Worm (Caenorhabditis elegans) whole organism, L1 larva: ENCODE data around the gene spp-13.

ENCODE experiments used
- C04F5.9 ChIP-seq: sonication (generic microtip); optimal IDR thresholded peaks from 2 replicates; lab custom pipeline; 2016; ENCODE audit warnings: missing genetic modification characterization, missing compliant biosample characterization
- C16A3.4 ChIP-seq: fragments of 150-350 bp; optimal IDR thresholded peaks from 2 replicates; lab custom pipeline; 2014; ENCODE audit warnings: missing biosample characterization, missing genetic modification characterization
- C34B4.2 ChIP-seq: sonication (generic microtip); optimal IDR thresholded peaks from 2 replicates; lab custom pipeline; 2017; ENCODE audit warnings: mild to moderate bottlenecking, missing genetic modification characterization, missing compliant biosample characterization
- aha-1 ChIP-seq: fragments of 150-350 bp; optimal IDR thresholded peaks from 2 replicates; lab custom pipeline; 2014; ENCODE audit warnings: missing biosample characterization, missing genetic modification characterization
- alr-1 ChIP-seq: fragments of 200-800 bp; sonication (Bioruptor generic); optimal IDR thresholded peaks from 2 replicates; lab custom pipeline; 2018; ENCODE audit warnings: borderline replicate concordance, mild to moderate bottlenecking, missing genetic modification characterization, missing compliant biosample characterization
- aly-2 ChIP-seq: fragments of 150-350 bp; optimal IDR thresholded peaks from 2 replicates; lab custom pipeline; 2014; ENCODE audit warnings: missing biosample characterization, missing genetic modification characterization
- ama-1 ChIP-seq: fragments of 150-350 bp; optimal IDR thresholded peaks from 2 replicates; lab custom pipeline; 2014
- blmp-1 ChIP-seq: fragments of 150-350 bp; optimal IDR thresholded peaks from 2 replicates; lab custom pipeline; 2014; ENCODE audit warnings: missing biosample characterization, missing genetic modification characterization
- ceh-8 ChIP-seq: fragments of 200-800 bp; sonication (Bioruptor generic); optimal IDR thresholded peaks from 2 replicates; lab custom pipeline; 2018; ENCODE audit warnings: mild to moderate bottlenecking, missing genetic modification characterization, moderate library complexity, missing compliant biosample characterization
- ceh-88 ChIP-seq: fragments of 200-800 bp; sonication (Bioruptor generic); IDR thresholded peaks from 2 replicates; pipeline ENCODE4 v1.3.6; 2022; ENCODE audit warnings: missing genetic modification characterization, missing compliant biosample characterization
- ceh-90 ChIP-seq: sonication (generic microtip); optimal IDR thresholded peaks from 2 replicates; lab custom pipeline; 2016; ENCODE audit warnings: missing genetic modification characterization, missing compliant biosample characterization
- ces-1 ChIP-seq: fragments of 150-350 bp; optimal IDR thresholded peaks from 2 replicates; lab custom pipeline; 2014; ENCODE audit warnings: missing biosample characterization, missing genetic modification reagents, missing genetic modification characterization
- dpl-1 ChIP-seq, 3 experiments: fragments of 150-350 bp in 2 of 3; sonication (generic microtip) in 1 of 3; optimal IDR thresholded peaks; 2 replicates each; lab custom pipeline; 2014 to 2017; ENCODE audit warnings: missing biosample characterization in 3 of 3, missing genetic modification characterization in 3 of 3, missing genetic modification reagents in 3 of 3
- efl-1 ChIP-seq, 4 experiments: fragments of 150-350 bp; optimal IDR thresholded peaks in 3 of 4; peaks in 1 of 4; 1 replicate in 1 of 4; 2 replicates in 3 of 4; lab custom pipeline; 2014; ENCODE audit warnings: missing biosample characterization in 2 of 4, missing genetic modification characterization in 2 of 4, missing genetic modification reagents in 2 of 4
- egl-13 ChIP-seq: sonication (generic microtip); optimal IDR thresholded peaks from 2 replicates; lab custom pipeline; 2016; ENCODE audit warnings: missing genotype, missing genetic modification reagents, missing genetic modification characterization, missing compliant biosample characterization
- elt-3 ChIP-seq, 6 experiments: fragments of 150-350 bp in 1 of 6; sonication (generic microtip); optimal IDR thresholded peaks; 2 replicates each; lab custom pipeline; 2017 to 2018; ENCODE audit warnings: missing biosample characterization in 6 of 6, missing genetic modification characterization in 6 of 6, inconsistent platforms in 1 of 6
- irx-1 ChIP-seq: sonication (generic microtip); optimal IDR thresholded peaks from 2 replicates; lab custom pipeline; 2016; ENCODE audit warnings: missing genetic modification characterization, missing compliant biosample characterization
- isw-1 ChIP-seq: fragments of 200-800 bp; sonication (Bioruptor generic); IDR thresholded peaks from 2 replicates; pipeline ENCODE4 v1.3.6; 2022; ENCODE audit warnings: missing genetic modification characterization, missing compliant biosample characterization
- jun-1 ChIP-seq: fragments of 150-350 bp; optimal IDR thresholded peaks from 2 replicates; lab custom pipeline; 2014; ENCODE audit warnings: missing biosample characterization, missing genetic modification reagents, missing genetic modification characterization
- lin-14 ChIP-seq: fragments of 200-800 bp; sonication (Bioruptor generic); optimal IDR thresholded peaks from 2 replicates; lab custom pipeline; 2018; ENCODE audit warnings: mild to moderate bottlenecking, missing genetic modification characterization, moderate library complexity, missing compliant biosample characterization
- lin-35 ChIP-seq, 2 experiments: fragments of 150-350 bp; optimal IDR thresholded peaks; 2 replicates each; lab custom pipeline; 2014; ENCODE audit warnings: missing biosample characterization in 2 of 2, missing genetic modification characterization in 2 of 2, missing genetic modification reagents in 2 of 2
- mab-9 ChIP-seq: fragments of 200-800 bp; sonication (Bioruptor generic); IDR thresholded peaks from 2 replicates; pipeline ENCODE4 v1.3.6; 2022; ENCODE audit warnings: missing genetic modification reagents, missing genetic modification characterization, missing compliant biosample characterization
- mef-2 ChIP-seq: fragments of 150-350 bp; optimal IDR thresholded peaks from 2 replicates; lab custom pipeline; 2014; ENCODE audit warnings: missing biosample characterization, missing genetic modification characterization
- mep-1 ChIP-seq: fragments of 150-350 bp; optimal IDR thresholded peaks from 2 replicates; lab custom pipeline; 2014; ENCODE audit warnings: missing biosample characterization, missing genetic modification characterization
- nhr-19 ChIP-seq: fragments of 200-800 bp; sonication (Bioruptor generic); conservative IDR thresholded peaks from 2 replicates; pipeline ENCODE4 v1.3.6; 2022; ENCODE audit warnings: missing genetic modification characterization, missing compliant biosample characterization
- nhr-20 ChIP-seq: sonication (generic microtip); optimal IDR thresholded peaks from 2 replicates; lab custom pipeline; 2016; ENCODE audit warnings: mild to moderate bottlenecking, missing genetic modification characterization, missing compliant biosample characterization
- nhr-47 ChIP-seq: sonication (generic microtip); optimal IDR thresholded peaks from 2 replicates; lab custom pipeline; 2016; ENCODE audit warnings: mild to moderate bottlenecking, missing genetic modification characterization, moderate library complexity, missing compliant biosample characterization
- nhr-71 ChIP-seq: sonication (generic microtip); optimal IDR thresholded peaks from 2 replicates; lab custom pipeline; 2016; ENCODE audit warnings: mild to moderate bottlenecking, missing genetic modification characterization, moderate library complexity, missing compliant biosample characterization
- nhr-77 ChIP-seq: fragments of 150-350 bp; optimal IDR thresholded peaks from 2 replicates; lab custom pipeline; 2014; ENCODE audit warnings: missing biosample characterization, missing genetic modification characterization
- nhr-85 ChIP-seq: sonication (generic microtip); peaks from one replicate; lab custom pipeline; 2016; ENCODE audit warnings: missing genetic modification characterization, inconsistent platforms, missing compliant biosample characterization
- pag-3 ChIP-seq: sonication (generic microtip); optimal IDR thresholded peaks from 2 replicates; lab custom pipeline; 2017; ENCODE audit warnings: missing genetic modification characterization, mild to moderate bottlenecking, missing compliant biosample characterization, antibody characterized with exemption, borderline replicate concordance; ENCODE audit not compliant: insufficient read depth
- pax-3 ChIP-seq: fragments of 200-800 bp; sonication (Bioruptor generic); optimal IDR thresholded peaks from 2 replicates; lab custom pipeline; 2018; ENCODE audit warnings: mild to moderate bottlenecking, missing genetic modification characterization, moderate library complexity, missing compliant biosample characterization
- rnt-1 ChIP-seq: sonication (generic microtip); optimal IDR thresholded peaks from 2 replicates; lab custom pipeline; 2016; ENCODE audit warnings: mild to moderate bottlenecking, missing genetic modification characterization, moderate library complexity, missing compliant biosample characterization
- skn-1 ChIP-seq: fragments of 150-350 bp; optimal IDR thresholded peaks from 2 replicates; lab custom pipeline; 2014; ENCODE audit warnings: missing biosample characterization, missing genetic modification characterization
- snu-23 ChIP-seq: sonication (generic microtip); optimal IDR thresholded peaks from 2 replicates; lab custom pipeline; 2016; ENCODE audit warnings: missing genetic modification characterization, missing compliant biosample characterization
- sox-4 ChIP-seq: sonication (generic microtip); optimal IDR thresholded peaks from 2 replicates; lab custom pipeline; 2016; ENCODE audit warnings: missing genetic modification characterization, missing compliant biosample characterization
- sup-37 ChIP-seq: fragments of 200-800 bp; sonication (Bioruptor generic); optimal IDR thresholded peaks from 2 replicates; lab custom pipeline; 2018; ENCODE audit warnings: mild to moderate bottlenecking, missing genetic modification characterization, missing compliant biosample characterization
- swsn-7 ChIP-seq: sonication (generic microtip); optimal IDR thresholded peaks from 2 replicates; lab custom pipeline; 2016; ENCODE audit warnings: missing genetic modification characterization, missing compliant biosample characterization
- unc-30 ChIP-seq: sonication (generic microtip); optimal IDR thresholded peaks from 2 replicates; lab custom pipeline; 2017; ENCODE audit warnings: missing biosample characterization, missing genetic modification characterization
- unc-86 ChIP-seq: sonication (generic microtip); optimal IDR thresholded peaks from 2 replicates; lab custom pipeline; 2016; ENCODE audit warnings: missing genetic modification characterization, missing compliant biosample characterization
- xbp-1 ChIP-seq: sonication (generic microtip); optimal IDR thresholded peaks from 2 replicates; lab custom pipeline; 2016; ENCODE audit warnings: missing genetic modification characterization, missing compliant biosample characterization
- zag-1 ChIP-seq: fragments of 150-350 bp; optimal IDR thresholded peaks from 2 replicates; lab custom pipeline; 2014; ENCODE audit warnings: missing biosample characterization, missing genetic modification characterization

spp-13 gene

DNA sequence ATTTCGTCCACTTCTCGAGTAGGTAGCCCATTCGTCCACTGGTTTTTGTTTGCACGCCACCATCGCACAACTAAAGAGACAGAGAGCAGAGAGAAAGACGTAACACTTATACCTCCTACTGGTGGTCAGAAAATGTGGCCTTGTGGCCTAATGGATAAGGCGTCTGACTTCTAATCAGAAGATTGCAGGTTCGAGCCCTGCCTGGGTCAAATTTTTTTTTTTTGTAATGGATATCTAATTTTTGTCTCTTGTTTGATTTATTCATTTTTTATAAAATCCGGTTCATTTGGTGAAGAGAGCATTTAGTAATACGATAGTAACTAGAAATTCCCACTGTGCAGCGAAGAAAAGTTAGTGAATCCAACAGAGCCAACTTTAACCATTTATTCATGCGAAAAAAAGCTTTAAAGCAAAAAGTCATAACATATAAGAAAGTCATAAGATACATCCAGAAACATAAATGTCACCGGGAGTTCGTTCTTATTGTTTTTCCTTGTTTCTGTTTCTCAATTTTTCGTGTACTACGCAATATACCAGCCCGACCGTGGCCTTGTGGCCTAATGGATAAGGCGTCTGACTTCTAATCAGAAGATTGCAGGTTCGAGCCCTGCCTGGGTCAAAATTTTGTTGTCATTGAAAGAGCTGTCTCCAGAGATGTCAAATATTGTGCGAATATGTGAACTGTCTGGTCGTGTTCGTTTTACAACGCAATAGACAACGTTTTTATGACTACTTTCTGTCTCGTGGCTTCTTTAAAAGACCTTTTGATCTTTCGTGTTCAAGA lies 32.1 kb downstream of the spp-13 start (continued):
- TF ChIP-seq aha-1 (tag; lab: Kevin White, UChicago) (no peak), rnt-1 (tag; lab: Kevin White, UChicago) (peak; percentile 63)

ce11 chrX:8384642-8385181 lies 33.6 kb downstream of the spp-13 start, which contains the start of gene F41D9.2:
F41D9.2 (minus strand) TSS chrX:8384945.
- peak; percentile 22 for TF ChIP-seq lin-14 (GFP tag; lab: Kevin White, UChicago)
- TF ChIP-seq unc-86: no peak
- no peak for TF ChIP-seq nhr-77 (tag; lab: Kevin White, UChicago)
- no peak for TF ChIP-seq ceh-90 (tag; lab: Kevin White, UChicago)
- TF ChIP-seq nhr-20 (tag; lab: Kevin White, UChicago): peak; percentile 8
- TF ChIP-seq nhr-85 (tag; lab: Kevin White, UChicago): peak; percentile 80
- no peak for TF ChIP-seq efl-1 (optimal IDR thresholded peaks at IDR 0.05; lab: Kevin White, UChicago)
- peak in 1 of 2 experiments; percentile 44 for TF ChIP-seq efl-1 (GFP tag; optimal IDR thresholded peaks at IDR 0.05 in 1 of 2; lab: Kevin White, UChicago)
- TF ChIP-seq mep-1 (tag; lab: Kevin White, UChicago): peak; percentile 35
- TF ChIP-seq blmp-1: peak; percentile 61
- peak; percentile 24 for TF ChIP-seq snu-23 (GFP tag; lab: Kevin White, UChicago)
- TF ChIP-seq elt-3 (tag; optimal IDR thresholded peaks at IDR 0.05; lab: Kevin White, UChicago): peak in 2 of 6 experiments; percentile 7 to 30
- TF ChIP-seq, all 84 proteins: peak for 8

DNA sequence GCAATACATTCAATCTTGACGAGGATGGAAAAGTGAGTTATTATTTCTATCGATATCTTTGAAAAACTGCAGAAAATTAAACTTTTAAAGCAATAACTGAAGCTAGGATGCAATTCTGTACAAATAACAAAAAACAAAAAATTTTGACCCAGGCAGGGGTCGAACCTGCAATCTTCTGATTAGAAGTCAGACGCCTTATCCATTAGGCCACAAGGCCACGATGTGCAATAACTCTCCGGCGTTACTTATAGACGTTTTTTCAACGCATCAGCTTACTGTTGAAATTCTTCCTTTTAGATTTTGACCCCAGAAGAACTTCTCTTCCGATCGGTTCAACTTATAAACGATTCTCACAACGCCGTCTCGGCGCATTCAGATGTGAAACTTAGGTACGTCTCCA lies 36.7 kb downstream of the spp-13 start:
- peak; percentile 46 for TF ChIP-seq snu-23 (GFP tag; lab: Kevin White, UChicago)
- no peak for TF ChIP-seq mab-9 (GFP tag; lab: Robert Waterston, UW)
- TF ChIP-seq lin-14 (GFP tag; lab: Kevin White, UChicago): peak; percentile 1
- no peak for TF ChIP-seq efl-1 (optimal IDR thresholded peaks at IDR 0.05; lab: Kevin White, UChicago)
- peak in 1 of 2 experiments; percentile 87 for TF ChIP-seq efl-1 (GFP tag; optimal IDR thresholded peaks at IDR 0.05 in 1 of 2; lab: Kevin White, UChicago)
- peak; percentile 27; the same call in 1 of the 2 replicates for TF ChIP-seq nhr-19
- peak; percentile 22 for TF ChIP-seq nhr-20 (tag; lab: Kevin White, UChicago)
- peak; percentile 36 for TF ChIP-seq nhr-71
- TF ChIP-seq C04F5.9 (tag; lab: Kevin White, UChicago): no peak
- TF ChIP-seq ceh-8 (GFP tag; lab: Kevin White, UChicago): no peak
- peak; percentile 29 for TF ChIP-seq rnt-1 (tag; lab: Kevin White, UChicago)
- peak in 1 of 2 experiments; percentile 46 for TF ChIP-seq lin-35 (GFP tag; optimal IDR thresholded peaks at IDR 0.05; lab: Kevin White, UChicago)
- TF ChIP-seq isw-1 (GFP tag; lab: Robert Waterston, UW): no peak
- 0 out of 2 replicates have a peak, but pooled peaks have one; percentile 17 for TF ChIP-seq ceh-88 (GFP tag; lab: Robert Waterston, UW)
- TF ChIP-seq nhr-47: peak; percentile 7

ce11 chrX:8378312-8378711 lies 40.0 kb downstream of the spp-13 start, which contains the start of gene tbc-18:
tbc-18 (plus strand) TSS chrX:8378557.
- peak; percentile 6 to 46 for TF ChIP-seq efl-1 (optimal IDR thresholded peaks at IDR 0.05; lab: Kevin White, UChicago)
- no peak for TF ChIP-seq efl-1 (GFP tag; optimal IDR thresholded peaks at IDR 0.05 in 1 of 2; lab: Kevin White, UChicago)
- TF ChIP-seq C16A3.4 (tag; lab: Kevin White, UChicago): no peak
- TF ChIP-seq pax-3 (tag; lab: Kevin White, UChicago): peak; percentile 55
- TF ChIP-seq unc-86: peak; percentile 54
- TF ChIP-seq dpl-1 (GFP tag; optimal IDR thresholded peaks at IDR 0.05; lab: Kevin White, UChicago): peak in 1 of 3 experiments; percentile 7
- TF ChIP-seq unc-30 (tag; lab: Kevin White, UChicago): no peak
- peak; percentile 9 for TF ChIP-seq mep-1 (tag; lab: Kevin White, UChicago)
- TF ChIP-seq ama-1: no peak
- TF ChIP-seq skn-1 (tag; lab: Kevin White, UChicago): no peak
- TF ChIP-seq pag-3 (tag; lab: Kevin White, UChicago): no peak
- no peak for TF ChIP-seq mef-2 (tag; lab: Kevin White, UChicago)
- no peak for TF ChIP-seq ces-1 (GFP tag; lab: Kevin White, UChicago)
- TF ChIP-seq sox-4 (tag; lab: Kevin White, UChicago): no peak
- no peak for TF ChIP-seq irx-1 (tag; lab: Kevin White, UChicago)
- TF ChIP-seq snu-23 (GFP tag; lab: Kevin White, UChicago): peak; percentile 47
- no peak for TF ChIP-seq sup-37 (GFP tag; lab: Kevin White, UChicago)
- peak; percentile 32 for TF ChIP-seq xbp-1 (tag; lab: Kevin White, UChicago)
- no peak for TF ChIP-seq alr-1 (tag; lab: Kevin White, UChicago)
- peak; percentile 45 for TF ChIP-seq swsn-7 (tag; lab: Kevin White, UChicago)
- peak; percentile 57 for TF ChIP-seq nhr-47
- no peak for TF ChIP-seq zag-1 (tag; lab: Kevin White, UChicago)
- no peak for TF ChIP-seq nhr-85 (tag; lab: Kevin White, UChicago)
- no peak for TF ChIP-seq aly-2 (tag; lab: Kevin White, UChicago)
- peak in 1 of 2 experiments; percentile 10 for TF ChIP-seq lin-35 (GFP tag; optimal IDR thresholded peaks at IDR 0.05; lab: Kevin White, UChicago)
- TF ChIP-seq egl-13 (tag; lab: Kevin White, UChicago): peak; percentile 40
- TF ChIP-seq C34B4.2: no peak
- no peak for TF ChIP-seq jun-1
